Worm (Caenorhabditis elegans) whole organism, dauer: Measurements from ENCODE around the gene rpl-22.

Experiments
- unc-62 ChIP-seq: sonication (generic microtip); optimal IDR thresholded peaks from 2 replicates; lab custom pipeline; 2017; ENCODE audit warnings: missing biosample characterization, missing genetic modification reagents, missing genetic modification characterization

rpl-22 gene

ce11 chrII:5055129-5055666 is at the start of gene rpl-22, which contains the start of gene ify-1:
Gene rpl-22, plus strand, starts transcription at chrII:5055616.
Gene ify-1, minus strand, starts transcription at chrII:5055179.
- no peak for TF ChIP-seq unc-62 (GFP tag; lab: Kevin White, UChicago)

DNA sequence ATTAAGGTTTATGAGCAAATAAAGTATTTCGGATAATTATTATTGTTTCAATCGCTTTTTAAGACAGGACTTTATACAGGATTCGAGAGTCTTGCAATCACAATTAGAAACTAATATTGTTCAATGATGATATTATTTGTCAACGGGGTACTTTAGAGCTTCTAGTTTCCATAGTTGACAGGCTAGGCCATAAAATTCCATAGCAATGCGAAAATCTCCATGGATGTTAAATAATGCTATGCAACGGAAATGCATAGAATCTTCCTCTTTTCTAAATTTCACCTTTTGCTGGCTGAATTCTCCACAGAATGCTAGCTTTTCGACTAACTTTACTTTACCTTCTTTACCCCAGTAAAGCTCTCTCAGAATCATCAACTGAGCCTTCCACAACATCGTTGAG is 47.4 kb upstream of the rpl-22 start, which contains the start of gene F59A6.3:
TSS of gene F59A6.3 (plus strand) at position 301 of the 400 bp plus-strand sequence.
- no peak for TF ChIP-seq unc-62 (GFP tag; lab: Kevin White, UChicago)

DNA sequence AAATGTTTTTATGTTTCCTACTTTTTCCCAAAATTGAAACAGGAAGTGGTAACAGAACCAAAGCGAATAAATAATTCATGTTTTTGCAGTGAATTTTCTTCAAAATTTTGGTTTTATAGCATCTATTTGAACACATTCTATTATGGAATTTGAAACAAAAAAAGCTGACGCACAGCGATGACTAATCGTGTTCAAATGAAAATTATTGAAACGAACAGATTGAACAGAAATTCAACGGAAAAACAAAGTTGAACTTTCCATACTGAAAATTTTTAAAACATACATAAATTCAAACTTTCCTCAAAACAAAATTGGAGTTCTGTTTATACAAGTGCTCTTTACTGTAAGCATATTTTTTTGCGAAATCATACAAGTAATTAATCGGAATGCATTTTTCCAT is 43.4 kb upstream of the rpl-22 start, which contains the start of gene F59A6.12:
TSS of gene F59A6.12 (minus strand) at position 101 of the 400 bp plus-strand sequence.
- TF ChIP-seq unc-62 (GFP tag; lab: Kevin White, UChicago) = no peak

ce11 chrII:5014399-5014798 is 41.0 kb upstream of the rpl-22 start, which contains the start of gene F59A6.2:
Gene F59A6.2, plus strand, starts transcription at chrII:5014699.
- TF ChIP-seq unc-62 (GFP tag; lab: Kevin White, UChicago) = no peak

- no peak for TF ChIP-seq unc-62 (GFP tag; lab: Kevin White, UChicago)
Measured at ce11 chrII:5016144-5016543, 39.3 kb upstream of the rpl-22 start.

DNA sequence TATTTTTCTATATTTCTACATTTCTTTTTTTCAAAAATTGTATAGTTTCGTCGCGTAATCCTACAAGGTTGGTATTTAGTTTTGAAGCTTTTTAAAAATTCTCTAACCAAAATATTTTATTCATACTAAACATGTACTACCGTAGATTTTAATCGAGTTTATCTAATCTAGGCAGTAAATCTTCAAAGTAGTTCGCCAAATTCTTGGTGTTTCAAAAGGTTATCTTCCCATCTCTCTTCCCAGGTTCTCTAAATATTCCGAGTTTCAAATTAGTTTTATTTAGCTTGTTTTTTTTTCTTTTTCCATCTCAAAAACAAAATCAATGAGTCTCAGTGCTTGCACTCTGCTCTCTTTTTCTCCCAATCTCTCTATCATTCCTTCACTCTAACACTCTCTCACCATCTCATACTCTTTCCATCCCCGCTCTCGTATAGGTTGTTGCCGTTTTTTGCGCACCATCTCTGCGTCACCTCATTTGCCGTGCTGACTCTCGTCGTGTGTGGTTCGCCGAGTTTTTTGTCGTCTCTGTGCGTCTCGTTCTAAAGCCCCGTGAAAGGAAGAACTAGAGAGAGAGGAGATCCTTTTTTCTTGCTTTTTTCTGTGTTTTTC is 38.3 kb upstream of the rpl-22 start:
- TF ChIP-seq unc-62 (GFP tag; lab: Kevin White, UChicago) = no peak

ce11 chrII:5018578-5018977 is 36.8 kb upstream of the rpl-22 start:
- no peak for TF ChIP-seq unc-62 (GFP tag; lab: Kevin White, UChicago)

- TF ChIP-seq unc-62 (GFP tag; lab: Kevin White, UChicago) = no peak
Measured at ce11 chrII:5019389-5020108, 35.9 kb upstream of the rpl-22 start.

DNA sequence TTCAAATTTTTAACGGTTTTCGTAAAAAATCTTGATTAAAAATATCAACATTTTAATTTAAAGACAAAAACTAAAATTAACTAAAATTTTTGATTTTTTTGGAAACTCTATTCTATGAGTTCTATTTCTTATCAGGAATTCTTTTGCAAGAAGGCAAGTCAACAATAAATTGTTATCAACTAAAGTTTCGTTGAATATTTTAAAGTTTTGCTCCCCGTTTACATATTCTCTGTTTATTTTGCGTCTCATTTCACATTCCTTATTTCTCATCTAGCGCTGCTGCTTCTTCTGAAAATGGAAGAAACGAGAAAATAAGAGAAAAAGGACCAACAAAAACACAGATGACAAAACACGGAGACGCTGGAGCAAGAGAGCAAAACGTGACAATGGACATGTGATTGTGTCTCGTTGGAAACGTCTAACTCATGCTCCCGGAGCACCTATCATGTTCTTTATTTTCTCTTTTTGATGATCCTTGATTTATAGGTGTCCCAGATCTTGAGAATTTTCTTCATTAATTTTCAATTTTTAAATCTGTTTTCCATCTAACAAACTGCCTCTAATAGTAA is 34.8 kb upstream of the rpl-22 start:
- no peak for TF ChIP-seq unc-62 (GFP tag; lab: Kevin White, UChicago)

DNA sequence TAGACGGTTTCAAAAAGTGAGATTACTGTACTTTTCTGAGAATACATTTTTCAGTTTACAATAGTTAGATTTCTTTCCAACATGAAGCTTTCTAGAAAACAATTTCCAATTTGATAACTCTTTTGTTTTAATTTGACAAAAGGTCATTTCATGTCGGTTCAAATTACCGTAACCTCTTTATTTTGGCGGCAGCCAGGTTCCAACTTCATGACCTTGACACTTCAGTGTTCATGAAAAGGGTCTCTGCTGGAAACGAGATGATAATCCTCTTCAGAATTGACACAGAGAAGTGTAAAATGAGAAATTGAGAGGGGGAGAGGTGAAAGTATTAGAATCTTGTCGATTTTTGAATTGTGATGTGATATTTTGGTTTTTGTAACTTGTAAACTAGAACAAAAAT is 33.9 kb upstream of the rpl-22 start:
- no peak for TF ChIP-seq unc-62 (GFP tag; lab: Kevin White, UChicago)

DNA sequence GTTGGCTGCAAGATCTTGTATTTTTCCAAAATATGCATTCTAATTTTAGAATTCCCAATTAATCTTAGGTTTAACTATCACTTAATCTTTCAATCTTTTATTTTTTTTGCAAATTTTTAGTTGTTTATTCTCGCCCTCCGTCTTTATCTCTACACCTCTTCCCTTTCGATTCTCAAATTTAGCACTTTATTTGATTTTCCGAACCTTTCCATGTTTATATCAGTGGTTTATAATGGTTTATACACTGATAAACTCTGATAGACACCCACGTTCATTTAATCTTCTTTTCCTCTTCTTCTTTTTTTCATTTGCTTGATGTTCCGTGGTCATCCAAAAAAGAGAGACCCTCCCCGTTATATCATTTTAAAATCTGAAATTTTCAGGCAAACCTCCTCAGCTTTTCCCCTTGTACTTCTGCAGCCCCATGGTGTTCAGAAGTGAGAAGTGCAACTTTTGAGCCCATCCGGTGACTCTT is 33.0 kb upstream of the rpl-22 start, which contains the start of the genes nsy-1 and F59A6.13:
TSS of gene nsy-1 (plus strand) at position 377 of the 475 bp plus-strand sequence.
TSS of gene F59A6.13 (plus strand) at position 425 of the 475 bp plus-strand sequence.
- no peak for TF ChIP-seq unc-62 (GFP tag; lab: Kevin White, UChicago)

DNA sequence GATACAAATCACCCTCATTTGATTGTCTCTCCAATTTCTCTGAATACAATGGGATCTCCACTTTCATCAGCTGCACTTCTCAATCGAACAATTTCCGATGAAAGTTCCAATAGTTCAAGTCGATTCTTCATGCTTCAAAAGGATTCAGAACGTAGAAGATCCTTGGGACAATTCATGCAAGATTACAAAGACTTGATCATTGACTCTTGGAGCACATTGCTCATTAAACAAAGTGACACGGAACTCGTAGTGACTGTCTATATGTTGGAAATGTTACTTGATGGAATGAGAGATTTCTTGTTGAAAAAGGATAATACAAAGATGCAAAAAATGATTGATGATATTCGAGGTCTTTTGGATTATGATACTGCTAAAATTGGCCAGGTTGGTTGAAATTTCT is 27.5 kb upstream of the rpl-22 start:
- no peak for TF ChIP-seq unc-62 (GFP tag; lab: Kevin White, UChicago)

DNA sequence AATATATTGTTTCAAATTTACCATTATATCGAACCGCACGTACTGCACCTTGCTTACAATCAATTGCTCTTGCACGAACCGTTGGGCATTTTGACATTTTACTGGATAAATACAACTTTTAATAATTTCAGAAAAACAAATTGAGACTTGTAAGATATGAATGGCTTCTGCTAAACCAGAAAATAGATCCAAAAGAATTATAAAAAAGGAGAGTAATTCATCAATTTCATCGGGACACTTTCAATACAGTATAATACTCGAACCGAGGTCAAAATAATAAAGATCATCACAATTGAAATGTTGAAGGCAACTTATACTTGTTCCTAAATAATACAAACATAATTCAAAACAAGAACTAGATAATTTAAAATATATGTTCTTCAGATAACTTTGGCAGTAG is 23.8 kb upstream of the rpl-22 start, which contains the start of gene wdr-83:
TSS of gene wdr-83 (minus strand) at position 101 of the 400 bp plus-strand sequence.
- no peak for TF ChIP-seq unc-62 (GFP tag; lab: Kevin White, UChicago)

DNA sequence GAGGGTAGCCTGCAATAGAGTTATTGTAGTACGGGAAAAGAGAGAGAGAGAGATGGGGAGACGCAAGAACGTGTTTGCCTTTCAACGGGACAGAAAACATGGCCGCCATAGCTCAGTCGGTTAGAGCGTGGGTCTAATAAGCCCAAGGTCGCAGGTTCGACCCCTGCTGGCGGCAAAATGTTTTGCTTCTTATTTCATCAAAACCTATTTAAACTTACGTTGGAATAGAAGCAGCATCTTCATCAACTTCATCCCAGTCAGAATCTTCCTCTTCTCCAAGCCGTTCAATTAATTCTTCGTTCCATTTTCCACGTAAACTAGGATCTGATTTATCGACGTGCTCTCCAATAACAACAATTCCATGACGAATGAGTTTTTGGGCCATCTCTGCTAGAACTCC is 22.7 kb upstream of the rpl-22 start:
- no peak for TF ChIP-seq unc-62 (GFP tag; lab: Kevin White, UChicago)

ce11 chrII:5033935-5034334 is 21.5 kb upstream of the rpl-22 start, which contains the start of gene F33G12.3:
Gene F33G12.3, minus strand, starts transcription at chrII:5034035.
- TF ChIP-seq unc-62 (GFP tag; lab: Kevin White, UChicago) = no peak

DNA sequence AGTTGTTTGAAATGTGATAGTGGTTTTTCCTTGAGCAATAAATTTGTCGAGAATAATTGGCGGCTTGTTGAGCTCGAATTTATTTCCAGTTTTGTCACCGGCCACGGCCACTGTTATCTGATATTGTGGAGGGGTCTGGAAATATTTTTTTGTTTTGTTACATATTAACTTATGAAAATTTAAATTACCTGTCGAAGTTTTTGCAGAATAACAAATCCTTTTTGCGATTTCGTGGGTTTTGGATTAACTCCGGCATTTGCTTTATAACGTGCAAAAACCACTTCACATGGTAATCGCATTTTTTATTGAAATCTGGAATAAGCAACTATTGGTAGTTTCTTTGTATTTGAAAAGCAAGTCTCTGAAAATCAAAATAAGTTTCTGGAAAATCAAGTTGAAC is 19.3 kb upstream of the rpl-22 start, which contains the start of gene lrr-1:
TSS of gene lrr-1 (minus strand) at position 312 of the 400 bp plus-strand sequence.
- TF ChIP-seq unc-62 (GFP tag; lab: Kevin White, UChicago) = no peak
